Worm (Caenorhabditis elegans) whole organism, L2 larva: ENCODE data around the gene T01G6.1.

Source experiments
- egl-27 ChIP-seq: sonication (generic microtip); optimal IDR thresholded peaks from 3 replicates; lab custom pipeline; 2017; ENCODE audit warnings: missing biosample characterization, missing genetic modification reagents, missing genetic modification characterization
- lin-13 ChIP-seq: fragments of 150-350 bp; optimal IDR thresholded peaks from 2 replicates; lab custom pipeline; 2014; ENCODE audit warnings: missing biosample characterization, missing genetic modification reagents, missing genetic modification characterization
- mdl-1 ChIP-seq, 2 experiments: fragments of 150-350 bp in 1 of 2; sonication (generic microtip) in 1 of 2; optimal IDR thresholded peaks; 2 replicates each; lab custom pipeline; 2017; ENCODE audit warnings: missing biosample characterization in 2 of 2, missing genetic modification characterization in 2 of 2
- skn-1 ChIP-seq: sonication (generic microtip); optimal IDR thresholded peaks from 2 replicates; lab custom pipeline; 2017; ENCODE audit warnings: missing biosample characterization, missing genetic modification characterization
- snpc-4 ChIP-seq: fragments of 150-350 bp; optimal IDR thresholded peaks from 2 replicates; lab custom pipeline; 2014; ENCODE audit warnings: missing biosample characterization, missing genetic modification characterization

ce11 chrV:474516-474915 is 23.0 kb upstream of the T01G6.1 start, which contains the start of gene nhr-99:
- TF ChIP-seq snpc-4 (tag; lab: Kevin White, UChicago) (no peak), skn-1 (no peak), lin-13 (GFP tag; lab: Kevin White, UChicago) (no peak), mdl-1 (tag; optimal IDR thresholded peaks at IDR 0.05; lab: Kevin White, UChicago) (no peak), egl-27 (no peak)
